Worm (Caenorhabditis elegans) whole organism, L2 larva: Measurements from ENCODE around the gene nfi-1.

ENCODE experiments used
- F13H6.1 ChIP-seq: sonication (generic microtip); optimal IDR thresholded peaks from 2 replicates; lab custom pipeline; 2016; ENCODE audit warnings: missing genetic modification characterization, missing compliant biosample characterization
- Y55F3AM.14 ChIP-seq: fragments of 200-800 bp; sonication (Bioruptor generic); optimal IDR thresholded peaks from 2 replicates; lab custom pipeline; 2018; ENCODE audit warnings: mild to moderate bottlenecking, missing genetic modification characterization, missing compliant biosample characterization
- ZK546.5 ChIP-seq: sonication (generic microtip); optimal IDR thresholded peaks from 2 replicates; lab custom pipeline; 2017; ENCODE audit warnings: missing biosample characterization, missing genetic modification characterization
- alr-1 ChIP-seq: fragments of 150-350 bp; optimal IDR thresholded peaks from 2 replicates; lab custom pipeline; 2014; ENCODE audit warnings: missing biosample characterization, missing genetic modification characterization
- aly-2 ChIP-seq: fragments of 150-350 bp; optimal IDR thresholded peaks from 2 replicates; lab custom pipeline; 2014; ENCODE audit warnings: missing biosample characterization, missing genetic modification characterization
- ama-1 ChIP-seq: fragments of 150-350 bp; optimal IDR thresholded peaks from 2 replicates; lab custom pipeline; 2018; ENCODE audit warnings: inconsistent platforms
- ceh-82 ChIP-seq: fragments of 150-350 bp; optimal IDR thresholded peaks from 2 replicates; lab custom pipeline; 2014; ENCODE audit warnings: missing biosample characterization, missing genetic modification characterization
- crh-2 ChIP-seq: sonication (generic microtip); optimal IDR thresholded peaks from 2 replicates; lab custom pipeline; 2017; ENCODE audit warnings: missing biosample characterization, missing genetic modification characterization
- egl-27 ChIP-seq: sonication (generic microtip); optimal IDR thresholded peaks from 3 replicates; lab custom pipeline; 2017; ENCODE audit warnings: missing biosample characterization, missing genetic modification reagents, missing genetic modification characterization
- elt-1 ChIP-seq: fragments of 150-350 bp; optimal IDR thresholded peaks from 2 replicates; lab custom pipeline; 2014; ENCODE audit warnings: missing biosample characterization, missing genetic modification characterization
- elt-3 ChIP-seq: sonication (generic microtip); optimal IDR thresholded peaks from 2 replicates; lab custom pipeline; 2017; ENCODE audit warnings: missing biosample characterization, missing genetic modification characterization
- fos-1 ChIP-seq: fragments of 150-350 bp; optimal IDR thresholded peaks from 2 replicates; lab custom pipeline; 2014; ENCODE audit warnings: missing biosample characterization, missing genetic modification characterization
- lin-11 ChIP-seq: fragments of 150-350 bp; sonication (generic microtip); optimal IDR thresholded peaks from 2 replicates; lab custom pipeline; 2014; ENCODE audit warnings: missing biosample characterization, missing genetic modification characterization, inconsistent platforms, mixed read lengths
- lin-13 ChIP-seq: fragments of 150-350 bp; optimal IDR thresholded peaks from 2 replicates; lab custom pipeline; 2014; ENCODE audit warnings: missing biosample characterization, missing genetic modification reagents, missing genetic modification characterization
- lin-39 ChIP-seq: fragments of 150-350 bp; optimal IDR thresholded peaks from 2 replicates; lab custom pipeline; 2014; ENCODE audit warnings: missing biosample characterization, missing genetic modification reagents, missing genetic modification characterization
- lsy-2 ChIP-seq, 2 experiments: fragments of 150-350 bp in 1 of 2; sonication (generic microtip) in 1 of 2; optimal IDR thresholded peaks; 2 replicates each; lab custom pipeline; 2014 to 2017; ENCODE audit warnings: missing biosample characterization in 2 of 2, missing genetic modification characterization in 2 of 2
- mab-5 ChIP-seq: fragments of 150-350 bp; optimal IDR thresholded peaks from 2 replicates; lab custom pipeline; 2014; ENCODE audit warnings: missing biosample characterization, missing genetic modification characterization
- nhr-10 ChIP-seq: sonication (generic microtip); optimal IDR thresholded peaks from 2 replicates; lab custom pipeline; 2017; ENCODE audit warnings: missing biosample characterization, missing genetic modification characterization
- nhr-12 ChIP-seq: fragments of 150-350 bp; optimal IDR thresholded peaks from 2 replicates; lab custom pipeline; 2014; ENCODE audit warnings: missing biosample characterization, missing genetic modification characterization
- nhr-129 ChIP-seq: fragments of 150-350 bp; optimal IDR thresholded peaks from 2 replicates; lab custom pipeline; 2014; ENCODE audit warnings: missing biosample characterization, missing genetic modification characterization
- nhr-21 ChIP-seq: fragments of 150-350 bp; optimal IDR thresholded peaks from 2 replicates; lab custom pipeline; 2014; ENCODE audit warnings: missing biosample characterization, missing genetic modification characterization
- nhr-23 ChIP-seq: fragments of 150-350 bp; optimal IDR thresholded peaks from 2 replicates; lab custom pipeline; 2014; ENCODE audit warnings: missing biosample characterization, missing genetic modification reagents, missing genetic modification characterization
- nhr-237 ChIP-seq: fragments of 150-350 bp; optimal IDR thresholded peaks from 2 replicates; lab custom pipeline; 2014; ENCODE audit warnings: missing biosample characterization, missing genetic modification characterization
- nhr-25 ChIP-seq: fragments of 150-350 bp; sonication (generic microtip); optimal IDR thresholded peaks from 3 replicates; lab custom pipeline; 2014; ENCODE audit warnings: missing biosample characterization, missing genetic modification characterization
- nhr-6 ChIP-seq: fragments of 150-350 bp; optimal IDR thresholded peaks from 2 replicates; lab custom pipeline; 2014; ENCODE audit warnings: missing biosample characterization, missing genetic modification characterization
- nhr-77 ChIP-seq: fragments of 150-350 bp; optimal IDR thresholded peaks from 2 replicates; lab custom pipeline; 2014; ENCODE audit warnings: missing biosample characterization, missing genetic modification characterization
- sem-4 ChIP-seq: fragments of 150-350 bp; optimal IDR thresholded peaks from 2 replicates; lab custom pipeline; 2014; ENCODE audit warnings: missing biosample characterization, missing genetic modification reagents, missing genetic modification characterization
- skn-1 ChIP-seq: sonication (generic microtip); optimal IDR thresholded peaks from 2 replicates; lab custom pipeline; 2017; ENCODE audit warnings: missing biosample characterization, missing genetic modification characterization
- sma-3 ChIP-seq: sonication (generic microtip); optimal IDR thresholded peaks from 2 replicates; lab custom pipeline; 2016; ENCODE audit warnings: missing genetic modification reagents, missing genetic modification characterization, missing compliant biosample characterization
- sma-9 ChIP-seq, 2 experiments: fragments of 150-350 bp in 1 of 2; sonication (generic microtip) in 1 of 2; optimal IDR thresholded peaks; 2 replicates each; lab custom pipeline; 2014 to 2016; ENCODE audit warnings: missing genetic modification characterization in 2 of 2, mild to moderate bottlenecking in 1 of 2, missing biosample characterization in 1 of 2, missing compliant biosample characterization in 1 of 2, missing genetic modification reagents in 1 of 2, moderate library complexity in 1 of 2
- snpc-4 ChIP-seq: fragments of 150-350 bp; optimal IDR thresholded peaks from 2 replicates; lab custom pipeline; 2014; ENCODE audit warnings: missing biosample characterization, missing genetic modification characterization
- unc-39 ChIP-seq: fragments of 150-350 bp; optimal IDR thresholded peaks from 2 replicates; lab custom pipeline; 2014; ENCODE audit warnings: missing biosample characterization, missing genetic modification characterization
- unc-62 ChIP-seq: fragments of 150-350 bp; optimal IDR thresholded peaks from 2 replicates; lab custom pipeline; 2014; ENCODE audit warnings: missing biosample characterization, missing genetic modification reagents, missing genetic modification characterization
- zag-1 ChIP-seq: fragments of 150-350 bp; optimal IDR thresholded peaks from 2 replicates; lab custom pipeline; 2014; ENCODE audit warnings: missing biosample characterization, missing genetic modification characterization
- ztf-11 ChIP-seq: sonication (generic microtip); optimal IDR thresholded peaks from 2 replicates; lab custom pipeline; 2017; ENCODE audit warnings: missing biosample characterization, missing genetic modification characterization
- ztf-4 ChIP-seq: fragments of 150-350 bp; optimal IDR thresholded peaks from 2 replicates; lab custom pipeline; 2014; ENCODE audit warnings: missing biosample characterization, missing genetic modification characterization

The nfi-1 gene

ce11 chrII:7555454-7555853 is 17.5 kb downstream of the nfi-1 start, which contains the start of gene ZK1290.14:
Gene ZK1290.14, minus strand, starts transcription at chrII:7555592.
- TF ChIP-seq ZK546.5 (no peak), F13H6.1 (no peak), sem-4 (tag; lab: Kevin White, UChicago) (peak; percentile 51), sma-3 (GFP tag; lab: Kevin White, UChicago) (no peak), fos-1 (tag; lab: Kevin White, UChicago) (no peak)

ce11 chrII:7557981-7558380 is 20.0 kb downstream of the nfi-1 start:
- TF ChIP-seq nhr-129 (tag; lab: Kevin White, UChicago) = no peak
- no peak for TF ChIP-seq sem-4 (tag; lab: Kevin White, UChicago)
- TF ChIP-seq nhr-25 = peak; percentile 6
- no peak for TF ChIP-seq elt-1 (tag; lab: Kevin White, UChicago)
- no peak for TF ChIP-seq nhr-77
- TF ChIP-seq snpc-4 (tag; lab: Kevin White, UChicago) = no peak
- peak; percentile 2 for TF ChIP-seq fos-1 (tag; lab: Kevin White, UChicago)
- TF ChIP-seq nhr-21 = no peak
- TF ChIP-seq lsy-2 (tag; optimal IDR thresholded peaks at IDR 0.05; lab: Kevin White, UChicago) = no peak
- no peak for TF ChIP-seq lin-11 (tag; lab: Kevin White, UChicago)
- TF ChIP-seq elt-3 (tag; lab: Kevin White, UChicago) = no peak

ce11 chrII:7558864-7559263 is 20.9 kb downstream of the nfi-1 start:
- TF ChIP-seq snpc-4 (tag; lab: Kevin White, UChicago) (no peak), lin-11 (tag; lab: Kevin White, UChicago) (no peak), lin-13 (GFP tag; lab: Kevin White, UChicago) (no peak), nhr-12 (tag; lab: Kevin White, UChicago) (no peak), nhr-77 (no peak), sem-4 (tag; lab: Kevin White, UChicago) (no peak), zag-1 (tag; lab: Kevin White, UChicago) (no peak), sma-3 (GFP tag; lab: Kevin White, UChicago) (no peak), unc-39 (tag; lab: Kevin White, UChicago) (no peak), ceh-82 (tag; lab: Kevin White, UChicago) (no peak), ztf-11 (tag; lab: Kevin White, UChicago) (no peak)

ce11 chrII:7560844-7561243 is 22.9 kb downstream of the nfi-1 start:
- TF ChIP-seq nhr-77 (no peak), fos-1 (tag; lab: Kevin White, UChicago) (no peak), nhr-21 (no peak), nhr-23 (tag; lab: Kevin White, UChicago) (no peak), F13H6.1 (no peak), ama-1 (lab: Kevin White, UChicago) (no peak), ceh-82 (tag; lab: Kevin White, UChicago) (no peak), lin-39 (tag; lab: Kevin White, UChicago) (no peak)

ce11 chrII:7561494-7561893 is 23.5 kb downstream of the nfi-1 start, which contains the start of the genes ZK1290.11 and ZK1290.1:
Gene ZK1290.11, minus strand, starts transcription at chrII:7561594.
Gene ZK1290.1, plus strand, starts transcription at chrII:7561764.
- TF ChIP-seq nhr-12 (tag; lab: Kevin White, UChicago) = no peak
- no peak for TF ChIP-seq Y55F3AM.14 (GFP tag; lab: Kevin White, UChicago)
- TF ChIP-seq unc-39 (tag; lab: Kevin White, UChicago) = no peak
- TF ChIP-seq mab-5 (tag; lab: Kevin White, UChicago) = no peak
- no peak for TF ChIP-seq elt-1 (tag; lab: Kevin White, UChicago)
- no peak for TF ChIP-seq sma-3 (GFP tag; lab: Kevin White, UChicago)
- TF ChIP-seq snpc-4 (tag; lab: Kevin White, UChicago) = no peak
- TF ChIP-seq elt-3 (tag; lab: Kevin White, UChicago) = no peak
- TF ChIP-seq egl-27 (tag; lab: Kevin White, UChicago) = no peak
- no peak for TF ChIP-seq zag-1 (tag; lab: Kevin White, UChicago)
- TF ChIP-seq nhr-21 = no peak
- no peak for TF ChIP-seq lsy-2 (tag; optimal IDR thresholded peaks at IDR 0.05; lab: Kevin White, UChicago)
- no peak for TF ChIP-seq nhr-10
- TF ChIP-seq F13H6.1 = no peak

ce11 chrII:7562616-7563015 is 24.6 kb downstream of the nfi-1 start:
- no peak for TF ChIP-seq aly-2 (tag; lab: Kevin White, UChicago)
- TF ChIP-seq sma-9 (GFP tag; optimal IDR thresholded peaks at IDR 0.05; lab: Kevin White, UChicago) = no peak
- TF ChIP-seq sma-9 (tag; optimal IDR thresholded peaks at IDR 0.05; lab: Kevin White, UChicago) = no peak
- no peak for TF ChIP-seq nhr-23 (tag; lab: Kevin White, UChicago)
- TF ChIP-seq skn-1 (tag; lab: Kevin White, UChicago) = no peak
- no peak for TF ChIP-seq unc-62 (GFP tag; lab: Kevin White, UChicago)
- TF ChIP-seq ztf-4 (tag; lab: Kevin White, UChicago) = no peak
- TF ChIP-seq alr-1 (tag; lab: Kevin White, UChicago) = no peak
- TF ChIP-seq nhr-237 = no peak
- no peak for TF ChIP-seq nhr-6 (tag; lab: Kevin White, UChicago)
- no peak for TF ChIP-seq elt-1 (tag; lab: Kevin White, UChicago)
- no peak for TF ChIP-seq F13H6.1
- TF ChIP-seq snpc-4 (tag; lab: Kevin White, UChicago) = no peak
- no peak for TF ChIP-seq elt-3 (tag; lab: Kevin White, UChicago)
- TF ChIP-seq mab-5 (tag; lab: Kevin White, UChicago) = no peak
- TF ChIP-seq crh-2 = no peak
- no peak for TF ChIP-seq egl-27 (tag; lab: Kevin White, UChicago)
